Fruit fly (Drosophila melanogaster) whole organism, embryonic: Measurements from ENCODE around the gene Ak3.

ENCODE experiments used
- ATbp ChIP-seq: fragments of 200-800 bp; sonication (Bioruptor generic); optimal IDR thresholded peaks from 2 replicates; lab custom pipeline; 2017; ENCODE audit warnings: missing biosample characterization, mild to moderate bottlenecking, missing genetic modification characterization, missing genetic modification reagents
- Atf3 ChIP-seq: fragments of 200-800 bp; sonication (Bioruptor generic); optimal IDR thresholded peaks from 3 replicates; lab custom pipeline; 2016; ENCODE audit warnings: missing biosample characterization, missing genetic modification characterization
- CG12391 ChIP-seq: fragments of 200-800 bp; sonication (Bioruptor generic); optimal IDR thresholded peaks from 3 replicates; lab custom pipeline; 2018; ENCODE audit warnings: missing biosample characterization, mild to moderate bottlenecking, missing genetic modification characterization, moderate library complexity
- CG13296 ChIP-seq: fragments of 200-800 bp; sonication (Bioruptor generic); optimal IDR thresholded peaks from 3 replicates; lab custom pipeline; 2018; ENCODE audit warnings: missing biosample characterization, mild to moderate bottlenecking, missing genetic modification characterization
- CG14441 ChIP-seq: fragments of 200-800 bp; sonication (Bioruptor generic); IDR thresholded peaks from 2 replicates; pipeline ENCODE4 v1.3.6; 2022; ENCODE audit warnings: missing biosample characterization, missing genetic modification characterization
- CG14710 ChIP-seq: fragments of 200-800 bp; sonication (Bioruptor generic); optimal IDR thresholded peaks from 3 replicates; lab custom pipeline; 2019; ENCODE audit warnings: missing biosample characterization, mild to moderate bottlenecking, missing genetic modification characterization, moderate library complexity
- CG1832 ChIP-seq: fragments of 200-800 bp; sonication (Bioruptor generic); optimal IDR thresholded peaks from 2 replicates; lab custom pipeline; 2017; ENCODE audit warnings: missing biosample characterization, mild to moderate bottlenecking, missing genetic modification characterization, inconsistent platforms
- CG2116 ChIP-seq: fragments of 200-800 bp; sonication (Bioruptor generic); optimal IDR thresholded peaks from 3 replicates; lab custom pipeline; 2018; ENCODE audit warnings: missing biosample characterization, mild to moderate bottlenecking, missing genetic modification characterization
- CG2678 ChIP-seq: fragments of 200-800 bp; sonication (Bioruptor generic); optimal IDR thresholded peaks from 3 replicates; lab custom pipeline; 2019; ENCODE audit warnings: missing biosample characterization, mild to moderate bottlenecking, missing genetic modification characterization, moderate library complexity
- CG2712 ChIP-seq: fragments of 200-800 bp; optimal IDR thresholded peaks from 3 replicates; lab custom pipeline; 2019; ENCODE audit warnings: missing biosample characterization, mild to moderate bottlenecking, missing genetic modification characterization, moderate library complexity
- CG30020 ChIP-seq: fragments of 200-800 bp; optimal IDR thresholded peaks from 2 replicates; lab custom pipeline; 2019; ENCODE audit warnings: missing biosample characterization, mild to moderate bottlenecking, missing genetic modification characterization, moderate library complexity
- CG30431 ChIP-seq: fragments of 200-800 bp; sonication (Bioruptor generic); optimal IDR thresholded peaks from 2 replicates; lab custom pipeline; 2017; ENCODE audit warnings: missing biosample characterization, missing genetic modification characterization
- CG34422 ChIP-seq: fragments of 200-800 bp; sonication (Bioruptor generic); IDR thresholded peaks from 3 replicates; pipeline ENCODE4 v1.3.6; 2022; ENCODE audit warnings: missing biosample characterization, missing genetic modification characterization
- CG6254 ChIP-seq: fragments of 200-800 bp; sonication (Bioruptor generic); optimal IDR thresholded peaks from 3 replicates; lab custom pipeline; 2017; ENCODE audit warnings: mild to moderate bottlenecking, missing biosample characterization, missing genetic modification reagents, missing genetic modification characterization
- CG7556 ChIP-seq: fragments of 200-800 bp; sonication (Bioruptor generic); optimal IDR thresholded peaks from 2 replicates; lab custom pipeline; 2017; ENCODE audit warnings: missing biosample characterization, mild to moderate bottlenecking, missing genetic modification characterization
- CG7786 ChIP-seq: fragments of 200-800 bp; sonication (Bioruptor generic); optimal IDR thresholded peaks from 2 replicates; lab custom pipeline; 2016; ENCODE audit warnings: missing biosample characterization, missing genetic modification characterization
- CG9876 ChIP-seq: fragments of 200-800 bp; sonication (Bioruptor generic); optimal IDR thresholded peaks from 2 replicates; lab custom pipeline; 2016; ENCODE audit warnings: missing biosample characterization, missing genetic modification characterization
- Dad ChIP-seq: fragments of 200-800 bp; sonication (Bioruptor generic); optimal IDR thresholded peaks from 3 replicates; lab custom pipeline; 2016; ENCODE audit warnings: missing biosample characterization, missing genetic modification characterization
- Dip2 ChIP-seq: fragments of 200-800 bp; sonication (Bioruptor generic); IDR thresholded peaks from 2 replicates; pipeline ENCODE4 v1.3.6; 2022; ENCODE audit warnings: missing biosample characterization, missing genetic modification characterization
- Doc3 ChIP-seq: fragments of 200-800 bp; sonication (Bioruptor generic); IDR thresholded peaks from 3 replicates; pipeline ENCODE4 v1.3.6; 2022; ENCODE audit warnings: missing biosample characterization, missing genetic modification characterization; ENCODE audit not compliant: partially characterized antibody
- Dref ChIP-seq: fragments of 200-800 bp; sonication (Bioruptor generic); IDR thresholded peaks from 2 replicates; pipeline ENCODE4 v1.3.6; 2022; ENCODE audit warnings: missing biosample characterization, missing genetic modification characterization
- Fer1 ChIP-seq: fragments of 200-800 bp; sonication (Bioruptor generic); optimal IDR thresholded peaks from 2 replicates; lab custom pipeline; 2017; ENCODE audit warnings: missing biosample characterization, mild to moderate bottlenecking, missing genetic modification characterization
- Gug ChIP-seq: fragments of 200-800 bp; sonication (Bioruptor generic); IDR thresholded peaks from 4 replicates; pipeline ENCODE4 v1.3.6; 2022; ENCODE audit warnings: missing biosample characterization, missing genetic modification characterization
- Hey ChIP-seq: fragments of 200-800 bp; sonication (Bioruptor generic); optimal IDR thresholded peaks from 3 replicates; lab custom pipeline; 2018; ENCODE audit warnings: missing biosample characterization, mild to moderate bottlenecking, missing genetic modification characterization
- MESR4 ChIP-seq: fragments of 200-800 bp; sonication (Bioruptor generic); optimal IDR thresholded peaks from 2 replicates; lab custom pipeline; 2018; ENCODE audit warnings: missing biosample characterization, mild to moderate bottlenecking, missing genetic modification characterization, moderate library complexity
- Myb ChIP-seq: fragments of 200-800 bp; sonication (Bioruptor generic); optimal IDR thresholded peaks from 2 replicates; lab custom pipeline; 2016; ENCODE audit warnings: missing biosample characterization, missing genetic modification characterization
- NK7.1 ChIP-seq: fragments of 200-800 bp; sonication (Bioruptor generic); optimal IDR thresholded peaks from 3 replicates; lab custom pipeline; 2016; ENCODE audit warnings: missing biosample characterization, missing genetic modification characterization
- Ptx1 ChIP-seq: fragments of 200-800 bp; sonication (Bioruptor generic); IDR thresholded peaks from 2 replicates; pipeline ENCODE4 v1.3.6; 2022; ENCODE audit warnings: missing biosample characterization, missing genetic modification characterization
- Ravus ChIP-seq: fragments of 200-800 bp; sonication (Bioruptor generic); IDR thresholded peaks from 2 replicates; pipeline ENCODE4 v1.3.6; 2022; ENCODE audit warnings: missing biosample characterization, missing genetic modification characterization
- Rx ChIP-seq: fragments of 200-800 bp; sonication (Bioruptor generic); IDR thresholded peaks from 2 replicates; pipeline ENCODE4 v1.3.6; 2022; ENCODE audit warnings: missing biosample characterization, missing genetic modification characterization
- ap ChIP-seq: fragments of 200-800 bp; sonication (Bioruptor generic); IDR thresholded peaks from 2 replicates; pipeline ENCODE4 v1.3.6; 2022; ENCODE audit warnings: missing biosample characterization, missing genetic modification characterization
- ash1 ChIP-seq: fragments of 200-800 bp; sonication (Bioruptor generic); optimal IDR thresholded peaks from 2 replicates; lab custom pipeline; 2018; ENCODE audit warnings: missing biosample characterization, mild to moderate bottlenecking, missing genetic modification characterization
- bbx ChIP-seq: fragments of 200-800 bp; sonication (Bioruptor generic); IDR thresholded peaks from 2 replicates; pipeline ENCODE4 v1.3.6; 2022; ENCODE audit warnings: missing biosample characterization, missing genetic modification characterization; ENCODE audit not compliant: partially characterized antibody
- bigmax ChIP-seq: fragments of 200-800 bp; sonication (Bioruptor generic); optimal IDR thresholded peaks from 2 replicates; lab custom pipeline; 2018; ENCODE audit warnings: missing biosample characterization, mild to moderate bottlenecking, missing genetic modification characterization
- chif ChIP-seq, 2 experiments: fragments of 200-800 bp; sonication (Bioruptor generic); optimal IDR thresholded peaks; 3 replicates each; lab custom pipeline; 2016; ENCODE audit warnings: missing biosample characterization in 2 of 2, missing genetic modification characterization in 2 of 2
- dm ChIP-seq: fragments of 200-800 bp; sonication (Bioruptor generic); optimal IDR thresholded peaks from 3 replicates; lab custom pipeline; 2016; ENCODE audit warnings: missing biosample characterization, missing genetic modification characterization
- gcm ChIP-seq: fragments of 200-800 bp; sonication (Bioruptor generic); optimal IDR thresholded peaks from 2 replicates; lab custom pipeline; 2019; ENCODE audit warnings: missing biosample characterization, mild to moderate bottlenecking, missing genetic modification characterization, moderate library complexity
- gt ChIP-seq: fragments of 200-800 bp; sonication (Bioruptor generic); IDR thresholded peaks from 2 replicates; pipeline ENCODE4 v1.3.6; 2022; ENCODE audit warnings: missing biosample characterization, missing genetic modification characterization
- jing ChIP-seq: fragments of 200-800 bp; sonication (Bioruptor generic); optimal IDR thresholded peaks from 2 replicates; lab custom pipeline; 2018; ENCODE audit warnings: missing biosample characterization, mild to moderate bottlenecking, missing genetic modification characterization
- klu ChIP-seq: fragments of 200-800 bp; sonication (Bioruptor generic); IDR thresholded peaks from 2 replicates; pipeline ENCODE4 v1.3.6; 2022; ENCODE audit warnings: missing biosample characterization, missing genetic modification characterization
- knrl ChIP-seq: fragments of 200-800 bp; sonication (Bioruptor generic); IDR thresholded peaks from 3 replicates; pipeline ENCODE4 v1.3.6; 2022; ENCODE audit warnings: missing biosample characterization, missing genetic modification characterization; ENCODE audit not compliant: partially characterized antibody
- nau ChIP-seq: fragments of 200-800 bp; sonication (Bioruptor generic); optimal IDR thresholded peaks from 3 replicates; lab custom pipeline; 2017; ENCODE audit warnings: missing biosample characterization, mild to moderate bottlenecking, missing genetic modification characterization, missing genetic modification reagents
- phol ChIP-seq: fragments of 200-800 bp; sonication (Bioruptor generic); optimal IDR thresholded peaks from 3 replicates; lab custom pipeline; 2018; ENCODE audit warnings: missing biosample characterization, mild to moderate bottlenecking, missing genetic modification characterization, moderate library complexity
- ro ChIP-seq: fragments of 200-800 bp; sonication (Bioruptor generic); IDR thresholded peaks from 2 replicates; pipeline ENCODE4 v1.3.6; 2022; ENCODE audit warnings: missing biosample characterization, missing genetic modification characterization
- seq ChIP-seq: fragments of 200-800 bp; sonication (Bioruptor generic); IDR thresholded peaks from 2 replicates; pipeline ENCODE4 v1.3.6; 2022; ENCODE audit warnings: missing biosample characterization, missing genetic modification characterization
- tap ChIP-seq: fragments of 200-800 bp; optimal IDR thresholded peaks from 3 replicates; lab custom pipeline; 2019; ENCODE audit warnings: missing biosample characterization, mild to moderate bottlenecking, missing genetic modification characterization, moderate library complexity
- tup ChIP-seq: fragments of 200-800 bp; sonication (Bioruptor generic); optimal IDR thresholded peaks from 2 replicates; lab custom pipeline; 2016; ENCODE audit warnings: missing biosample characterization, mild to moderate bottlenecking, missing genetic modification characterization, moderate library complexity
- vnd ChIP-seq: fragments of 200-800 bp; sonication (Bioruptor generic); IDR thresholded peaks from 3 replicates; pipeline ENCODE4 v1.3.6; 2022; ENCODE audit warnings: missing biosample characterization, missing genetic modification characterization; ENCODE audit not compliant: partially characterized antibody
- wek ChIP-seq: fragments of 200-800 bp; sonication (Bioruptor generic); optimal IDR thresholded peaks from 3 replicates; lab custom pipeline; 2018; ENCODE audit warnings: missing biosample characterization, mild to moderate bottlenecking, missing genetic modification characterization, moderate library complexity
- z ChIP-seq: fragments of 200-800 bp; sonication (Bioruptor generic); IDR thresholded peaks from 3 replicates; pipeline ENCODE4 v1.3.6; 2022; ENCODE audit warnings: missing biosample characterization, missing genetic modification characterization

The Ak3 gene

DNA sequence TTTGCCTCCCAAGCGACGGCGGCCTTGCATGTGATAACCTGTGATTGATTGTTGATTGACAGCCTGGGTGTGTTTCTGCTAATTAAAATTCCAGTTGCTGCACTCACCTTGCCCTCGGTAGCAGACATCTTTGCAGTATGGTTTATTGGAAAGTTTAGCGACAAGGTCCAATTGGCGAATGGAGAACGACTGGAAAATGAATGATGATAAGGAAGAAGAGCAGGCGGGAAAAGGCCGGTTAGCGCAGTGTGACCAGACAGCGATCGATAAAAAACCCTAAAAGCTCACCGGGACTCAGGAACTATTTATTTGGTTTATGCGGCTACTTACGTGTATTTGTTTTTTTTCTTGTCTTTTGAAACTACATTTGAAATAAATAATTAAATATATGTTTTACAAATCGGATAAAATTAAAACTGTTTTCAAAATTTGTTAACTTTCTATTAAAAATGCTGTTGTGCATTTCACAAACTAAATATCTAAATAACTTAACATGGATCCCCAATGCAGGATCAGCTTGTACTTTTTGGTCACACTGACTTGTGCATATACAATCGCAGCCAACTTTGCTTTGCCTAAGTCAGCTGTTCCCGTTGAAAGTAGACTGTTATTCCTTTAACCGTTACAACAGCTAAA, 17.1 kb downstream of the Ak3 start, which contains the start of gene Fdh (continued):
- TF ChIP-seq MESR4 (GFP tag; lab: Kevin White, UChicago) (no peak), CG9876 (GFP tag; lab: Kevin White, UChicago) (no peak), Dip2 (GFP tag; lab: Robert Waterston, UW) (no peak), CG7786 (GFP tag; lab: Kevin White, UChicago) (no peak), CG13296 (GFP tag; lab: Kevin White, UChicago) (peak; percentile 61), ash1 (GFP tag; lab: Kevin White, UChicago) (no peak), ap (GFP tag; lab: Robert Waterston, UW) (no peak), CG30431 (GFP tag; lab: Kevin White, UChicago) (no peak), vnd (no peak), Ravus (no peak), CG1832 (GFP tag; lab: Kevin White, UChicago) (no peak), CG34422 (GFP tag; lab: Robert Waterston, UW) (peak; percentile 34; the same call in 1 of the 3 replicates), knrl (GFP tag; lab: Robert Waterston, UW) (0 out of 3 replicates have a peak, but pooled peaks have one; percentile 22), NK7.1 (GFP tag; lab: Kevin White, UChicago) (no peak), z (GFP tag; lab: Robert Waterston, UW) (no peak), chif (GFP tag; optimal IDR thresholded peaks at IDR 0.05; lab: Kevin White, UChicago) (no peak), Hey (tag; lab: Kevin White, UChicago) (no peak), gcm (GFP tag; lab: Kevin White, UChicago) (peak; percentile 59), CG2678 (tag; lab: Kevin White, UChicago) (peak; percentile 67), ATbp (no peak), klu (GFP tag; lab: Robert Waterston, UW) (no peak), Ptx1 (peak; percentile 45), phol (tag; lab: Kevin White, UChicago) (peak; percentile 78), gt (GFP tag; lab: Robert Waterston, UW) (no peak), bigmax (GFP tag; lab: Kevin White, UChicago) (no peak), Doc3 (no peak), bbx (no peak), CG6254 (GFP tag; lab: Kevin White, UChicago) (peak; percentile 32), Dref (GFP tag; lab: Robert Waterston, UW) (no peak), jing (GFP tag; lab: Kevin White, UChicago) (no peak), CG14710 (tag; lab: Kevin White, UChicago) (peak; percentile 85), seq (GFP tag; lab: Robert Waterston, UW) (no peak), nau (GFP tag; lab: Kevin White, UChicago) (peak; percentile 49), dm (no peak), CG7556 (GFP tag; lab: Kevin White, UChicago) (peak; percentile 56), ro (GFP tag; lab: Robert Waterston, UW) (no peak), CG14441 (GFP tag; lab: Robert Waterston, UW) (no peak), Myb (peak; percentile 58), wek (GFP tag; lab: Kevin White, UChicago) (no peak), Dad (GFP tag; lab: Kevin White, UChicago) (no peak), CG30020 (peak; percentile 39), CG2712 (tag; lab: Kevin White, UChicago) (peak; percentile 80), tup (GFP tag; lab: Kevin White, UChicago) (no peak), CG2116 (GFP tag; lab: Kevin White, UChicago) (peak; percentile 61), CG12391 (tag; lab: Kevin White, UChicago) (peak; percentile 81), Fer1 (peak; percentile 51), Rx (no peak), Gug (no peak), Atf3 (GFP tag; lab: Kevin White, UChicago) (no peak), tap (tag; lab: Kevin White, UChicago) (peak; percentile 57)
